Worm (Caenorhabditis elegans): Measurements from ENCODE around the gene R11A8.1.

DNA sequence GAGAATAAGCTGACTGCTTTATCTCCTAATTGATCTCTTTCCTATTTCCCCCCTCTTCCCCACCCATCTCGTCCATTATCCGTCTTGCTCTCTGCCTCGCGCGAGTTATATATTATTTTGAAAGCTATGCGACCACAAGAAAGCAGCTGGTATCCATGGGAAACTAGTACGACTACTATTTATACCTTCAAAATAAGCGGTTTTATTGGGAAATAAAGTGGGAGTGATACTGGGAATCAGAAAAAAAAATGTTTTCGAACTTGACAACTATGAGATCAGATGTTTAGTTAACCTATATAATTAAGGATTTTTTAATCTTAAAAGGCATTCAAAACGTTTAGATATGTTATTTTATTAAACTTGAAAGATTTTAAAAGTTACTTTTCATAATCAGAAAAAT, 17.3 kb downstream of the R11A8.1 start:
- TF ChIP-seq flt-1 (GFP tag; IDR thresholded peaks at IDR 0.05) (no peak), med-1 (GFP tag; optimal IDR thresholded peaks at IDR 0.05; ENCODE audit: insufficient read depth) (no peak), tab-1 (GFP tag; IDR thresholded peaks at IDR 0.05) (no peak), ztf-23 (GFP tag; IDR thresholded peaks at IDR 0.05) (no peak), ztf-29 (GFP tag; IDR thresholded peaks at IDR 0.05) (no peak), T22C8.4 (GFP tag; IDR thresholded peaks at IDR 0.05) (no peak), klf-2 (GFP tag; conservative IDR thresholded peaks at IDR 0.05) (no peak), cog-1 (tag; optimal IDR thresholded peaks at IDR 0.05) (no peak), ref-1 (GFP tag; conservative IDR thresholded peaks at IDR 0.05) (no peak)
